Fruit fly (Drosophila melanogaster): ENCODE data around the gene CG17734.

DNA sequence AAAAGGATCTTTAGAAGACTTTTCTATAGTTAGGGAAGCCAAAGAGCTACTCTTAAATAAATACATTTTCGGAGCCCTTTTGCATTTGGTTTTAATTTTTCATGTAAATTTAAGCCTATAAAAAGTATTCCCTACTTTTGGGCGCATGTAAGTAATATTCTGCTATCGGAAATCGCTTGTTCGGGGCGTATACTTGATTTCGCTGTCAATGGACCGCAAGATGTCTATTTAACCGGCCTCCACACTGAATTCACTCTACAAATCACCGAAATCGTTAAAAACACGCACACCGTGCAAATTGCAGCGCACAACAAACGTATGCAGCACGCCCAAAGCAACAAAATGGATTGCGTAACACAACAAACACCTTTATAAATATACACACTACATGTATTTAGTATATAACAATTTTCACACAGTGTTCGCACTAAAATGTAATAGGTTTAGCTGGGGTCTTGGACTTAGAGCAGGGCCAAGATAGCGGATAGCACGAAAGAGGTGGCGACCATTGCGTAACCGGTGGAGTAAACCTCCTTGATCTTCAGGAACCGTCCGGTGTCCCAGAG is 35.0 kb downstream of the CG17734 start:
- TF ChIP-seq CG12605 (GFP tag; IDR thresholded peaks at IDR 0.05) (no peak), Ets98B (GFP tag; IDR thresholded peaks at IDR 0.05) (no peak), Pif1B (GFP tag; optimal IDR thresholded peaks at IDR 0.05) (no peak), EcR (GFP tag; optimal IDR thresholded peaks at IDR 0.05) (peak; percentile 42), CG8301 (tag; optimal IDR thresholded peaks at IDR 0.05) (no peak), CG8159 (tag; optimal IDR thresholded peaks at IDR 0.05) (no peak), CG14655 (GFP tag; optimal IDR thresholded peaks at IDR 0.05) (no peak), CG4496 (GFP tag; IDR thresholded peaks at IDR 0.05) (no peak), fd96Ca (GFP tag; IDR thresholded peaks at IDR 0.05) (no peak), CG13204 (GFP tag; optimal IDR thresholded peaks at IDR 0.05) (no peak), D1 (tag; optimal IDR thresholded peaks at IDR 0.05) (no peak), CG10348 (GFP tag; IDR thresholded peaks at IDR 0.05) (no peak), gl (tag; optimal IDR thresholded peaks at IDR 0.05) (no peak), CG32121 (GFP tag; IDR thresholded peaks at IDR 0.05) (no peak)
